Worm (Caenorhabditis elegans) whole organism, young adult: ENCODE results near the gene T05H10.1.

Experiments
- pha-4 ChIP-seq: fragments of 150-350 bp; sonication (generic microtip); optimal IDR thresholded peaks from 2 replicates; lab custom pipeline; 2014; ENCODE audit warnings: missing biosample characterization, missing genetic modification reagents, missing genetic modification characterization
- snpc-4 ChIP-seq, 5 experiments: fragments of 150-350 bp in 1 of 5; sonication (generic microtip) in 4 of 5; optimal IDR thresholded peaks; 2 replicates each; lab custom pipeline; 2014 to 2018; ENCODE audit warnings: missing genetic modification characterization in 5 of 5, missing biosample characterization in 3 of 5, antibody characterized with exemption in 2 of 5, mild to moderate bottlenecking in 2 of 5, missing compliant biosample characterization in 2 of 5, missing genotype in 2 of 5, moderate library complexity in 2 of 5, missing genetic modification reagents in 1 of 5
- unc-130 ChIP-seq: sonication (generic microtip); optimal IDR thresholded peaks from 2 replicates; lab custom pipeline; 2016; ENCODE audit warnings: missing genetic modification reagents, missing genetic modification characterization, missing compliant biosample characterization

DNA sequence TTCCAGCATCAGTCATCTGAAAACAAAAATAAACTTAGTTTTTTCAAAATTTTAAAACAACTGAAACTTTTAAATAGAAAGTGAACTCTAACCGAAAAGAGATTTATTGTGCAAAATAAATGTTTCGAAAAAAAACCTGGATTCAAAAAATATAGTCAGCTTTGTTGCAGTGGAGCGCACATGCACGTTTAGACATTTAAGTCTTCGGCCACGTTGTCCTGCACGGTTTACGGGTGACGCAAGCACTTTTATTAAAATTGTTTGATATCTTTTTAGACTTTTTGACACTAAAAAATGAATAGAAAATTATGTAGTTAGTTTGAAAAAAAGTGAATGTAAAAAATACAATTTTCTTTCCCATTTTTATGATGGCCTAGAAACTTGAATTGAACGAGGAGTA, 3.0 kb upstream of the T05H10.1 start, which contains the start of the genes ubh-4 and algn-6:
- no peak for TF ChIP-seq snpc-4 (GFP tag; optimal IDR thresholded peaks at IDR 0.05; lab: Kevin White, UChicago)
- peak; percentile 24 to 40 (median 29) for TF ChIP-seq snpc-4 (tag; optimal IDR thresholded peaks at IDR 0.05; lab: Kevin White, UChicago)
- no peak for TF ChIP-seq pha-4
- TF ChIP-seq unc-130 (GFP tag; lab: Kevin White, UChicago) = peak; percentile 89
